Worm (Caenorhabditis elegans) whole organism, L2 larva: ENCODE data around the gene irld-26.

ENCODE experiments used
- C34F6.9 ChIP-seq: fragments of 150-350 bp; optimal IDR thresholded peaks from 2 replicates; lab custom pipeline; 2014; ENCODE audit warnings: missing biosample characterization, missing genetic modification characterization
- F13H6.1 ChIP-seq: sonication (generic microtip); optimal IDR thresholded peaks from 2 replicates; lab custom pipeline; 2016; ENCODE audit warnings: missing genetic modification characterization, missing compliant biosample characterization
- Y55F3AM.14 ChIP-seq: fragments of 200-800 bp; sonication (Bioruptor generic); optimal IDR thresholded peaks from 2 replicates; lab custom pipeline; 2018; ENCODE audit warnings: mild to moderate bottlenecking, missing genetic modification characterization, missing compliant biosample characterization
- ZK546.5 ChIP-seq: sonication (generic microtip); optimal IDR thresholded peaks from 2 replicates; lab custom pipeline; 2017; ENCODE audit warnings: missing biosample characterization, missing genetic modification characterization
- alr-1 ChIP-seq: fragments of 150-350 bp; optimal IDR thresholded peaks from 2 replicates; lab custom pipeline; 2014; ENCODE audit warnings: missing biosample characterization, missing genetic modification characterization
- aly-2 ChIP-seq: fragments of 150-350 bp; optimal IDR thresholded peaks from 2 replicates; lab custom pipeline; 2014; ENCODE audit warnings: missing biosample characterization, missing genetic modification characterization
- blmp-1 ChIP-seq: sonication (generic microtip); optimal IDR thresholded peaks from 2 replicates; lab custom pipeline; 2017; ENCODE audit warnings: missing genetic modification characterization, mild to moderate bottlenecking, missing compliant biosample characterization, antibody characterized with exemption, moderate library complexity; ENCODE audit not compliant: insufficient read depth
- ceh-82 ChIP-seq: fragments of 150-350 bp; optimal IDR thresholded peaks from 2 replicates; lab custom pipeline; 2014; ENCODE audit warnings: missing biosample characterization, missing genetic modification characterization
- crh-2 ChIP-seq: sonication (generic microtip); optimal IDR thresholded peaks from 2 replicates; lab custom pipeline; 2017; ENCODE audit warnings: missing biosample characterization, missing genetic modification characterization
- dmd-4 ChIP-seq: sonication (generic microtip); optimal IDR thresholded peaks from 2 replicates; lab custom pipeline; 2017; ENCODE audit warnings: missing biosample characterization, missing genetic modification characterization
- egl-27 ChIP-seq: sonication (generic microtip); optimal IDR thresholded peaks from 3 replicates; lab custom pipeline; 2017; ENCODE audit warnings: missing biosample characterization, missing genetic modification reagents, missing genetic modification characterization
- elt-1 ChIP-seq: fragments of 150-350 bp; optimal IDR thresholded peaks from 2 replicates; lab custom pipeline; 2014; ENCODE audit warnings: missing biosample characterization, missing genetic modification characterization
- fos-1 ChIP-seq: fragments of 150-350 bp; optimal IDR thresholded peaks from 2 replicates; lab custom pipeline; 2014; ENCODE audit warnings: missing biosample characterization, missing genetic modification characterization
- gmeb-1 ChIP-seq: fragments of 150-350 bp; optimal IDR thresholded peaks from 2 replicates; lab custom pipeline; 2014; ENCODE audit warnings: missing biosample characterization, missing genetic modification characterization
- lin-13 ChIP-seq: fragments of 150-350 bp; optimal IDR thresholded peaks from 2 replicates; lab custom pipeline; 2014; ENCODE audit warnings: missing biosample characterization, missing genetic modification reagents, missing genetic modification characterization
- lin-39 ChIP-seq: fragments of 150-350 bp; optimal IDR thresholded peaks from 2 replicates; lab custom pipeline; 2014; ENCODE audit warnings: missing biosample characterization, missing genetic modification reagents, missing genetic modification characterization
- lsy-2 ChIP-seq, 2 experiments: fragments of 150-350 bp in 1 of 2; sonication (generic microtip) in 1 of 2; optimal IDR thresholded peaks; 2 replicates each; lab custom pipeline; 2014 to 2017; ENCODE audit warnings: missing biosample characterization in 2 of 2, missing genetic modification characterization in 2 of 2
- mab-5 ChIP-seq: fragments of 150-350 bp; optimal IDR thresholded peaks from 2 replicates; lab custom pipeline; 2014; ENCODE audit warnings: missing biosample characterization, missing genetic modification characterization
- mbf-1 ChIP-seq: sonication (generic microtip); optimal IDR thresholded peaks from 2 replicates; lab custom pipeline; 2017; ENCODE audit warnings: missing biosample characterization, missing genetic modification characterization
- nhr-10 ChIP-seq: sonication (generic microtip); optimal IDR thresholded peaks from 2 replicates; lab custom pipeline; 2017; ENCODE audit warnings: missing biosample characterization, missing genetic modification characterization
- nhr-11 ChIP-seq: fragments of 150-350 bp; optimal IDR thresholded peaks from 2 replicates; lab custom pipeline; 2014; ENCODE audit warnings: missing biosample characterization, missing genetic modification characterization
- nhr-12 ChIP-seq: fragments of 150-350 bp; optimal IDR thresholded peaks from 2 replicates; lab custom pipeline; 2014; ENCODE audit warnings: missing biosample characterization, missing genetic modification characterization
- nhr-21 ChIP-seq: fragments of 150-350 bp; optimal IDR thresholded peaks from 2 replicates; lab custom pipeline; 2014; ENCODE audit warnings: missing biosample characterization, missing genetic modification characterization
- nhr-23 ChIP-seq: fragments of 150-350 bp; optimal IDR thresholded peaks from 2 replicates; lab custom pipeline; 2014; ENCODE audit warnings: missing biosample characterization, missing genetic modification reagents, missing genetic modification characterization
- nhr-77 ChIP-seq: fragments of 150-350 bp; optimal IDR thresholded peaks from 2 replicates; lab custom pipeline; 2014; ENCODE audit warnings: missing biosample characterization, missing genetic modification characterization
- peb-1 ChIP-seq: fragments of 150-350 bp; optimal IDR thresholded peaks from 2 replicates; lab custom pipeline; 2014; ENCODE audit warnings: missing biosample characterization, missing genetic modification characterization
- sem-4 ChIP-seq: fragments of 150-350 bp; optimal IDR thresholded peaks from 2 replicates; lab custom pipeline; 2014; ENCODE audit warnings: missing biosample characterization, missing genetic modification reagents, missing genetic modification characterization
- skn-1 ChIP-seq: sonication (generic microtip); optimal IDR thresholded peaks from 2 replicates; lab custom pipeline; 2017; ENCODE audit warnings: missing biosample characterization, missing genetic modification characterization
- sma-9 ChIP-seq, 2 experiments: fragments of 150-350 bp in 1 of 2; sonication (generic microtip) in 1 of 2; optimal IDR thresholded peaks; 2 replicates each; lab custom pipeline; 2014 to 2016; ENCODE audit warnings: missing genetic modification characterization in 2 of 2, mild to moderate bottlenecking in 1 of 2, missing biosample characterization in 1 of 2, missing compliant biosample characterization in 1 of 2, missing genetic modification reagents in 1 of 2, moderate library complexity in 1 of 2
- snpc-4 ChIP-seq: fragments of 150-350 bp; optimal IDR thresholded peaks from 2 replicates; lab custom pipeline; 2014; ENCODE audit warnings: missing biosample characterization, missing genetic modification characterization
- unc-39 ChIP-seq: fragments of 150-350 bp; optimal IDR thresholded peaks from 2 replicates; lab custom pipeline; 2014; ENCODE audit warnings: missing biosample characterization, missing genetic modification characterization
- unc-55 ChIP-seq: fragments of 150-350 bp; sonication (generic microtip); optimal IDR thresholded peaks from 3 replicates; lab custom pipeline; 2014; ENCODE audit warnings: missing biosample characterization, missing genetic modification reagents, missing genetic modification characterization
- unc-62 ChIP-seq: fragments of 150-350 bp; optimal IDR thresholded peaks from 2 replicates; lab custom pipeline; 2014; ENCODE audit warnings: missing biosample characterization, missing genetic modification reagents, missing genetic modification characterization
- zag-1 ChIP-seq: fragments of 150-350 bp; optimal IDR thresholded peaks from 2 replicates; lab custom pipeline; 2014; ENCODE audit warnings: missing biosample characterization, missing genetic modification characterization
- ztf-1 ChIP-seq: fragments of 200-800 bp; sonication (Bioruptor generic); conservative IDR thresholded peaks from 2 replicates; pipeline ENCODE4 v1.3.6; 2022; ENCODE audit warnings: missing genetic modification characterization, missing compliant biosample characterization
- ztf-11 ChIP-seq: sonication (generic microtip); optimal IDR thresholded peaks from 2 replicates; lab custom pipeline; 2017; ENCODE audit warnings: missing biosample characterization, missing genetic modification characterization
- ztf-4 ChIP-seq: fragments of 150-350 bp; optimal IDR thresholded peaks from 2 replicates; lab custom pipeline; 2014; ENCODE audit warnings: missing biosample characterization, missing genetic modification characterization

Gene irld-26

DNA sequence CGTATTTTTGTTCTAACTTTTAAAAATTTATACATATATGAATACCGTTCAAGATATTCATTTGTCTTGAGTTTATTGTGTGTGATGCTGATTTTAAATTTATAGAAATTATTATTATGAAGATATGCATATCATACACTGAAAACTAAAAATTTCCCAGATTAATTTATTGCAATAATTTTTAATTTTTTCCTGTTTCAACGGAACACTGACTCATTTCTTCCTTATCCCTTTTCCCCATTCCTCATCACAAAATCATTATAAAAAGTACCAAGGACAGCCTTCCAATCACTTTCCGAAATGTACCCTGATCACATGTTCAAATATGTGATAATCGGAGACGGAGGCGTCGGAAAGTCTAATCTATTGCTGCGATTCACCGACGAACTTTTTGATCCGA is 10.3 kb upstream of the irld-26 start, which contains the start of gene rabr-4:
Gene rabr-4, plus strand, starts transcription at position 301 of the 400 bp plus-strand sequence.
- TF ChIP-seq egl-27 = no peak
- TF ChIP-seq fos-1 (tag; lab: Kevin White, UChicago) = no peak
- TF ChIP-seq lin-13 (GFP tag; lab: Kevin White, UChicago) = no peak
- TF ChIP-seq nhr-21 = no peak
- TF ChIP-seq aly-2 (tag; lab: Kevin White, UChicago) = no peak
- TF ChIP-seq nhr-10 (tag; lab: Kevin White, UChicago) = no peak
- no peak for TF ChIP-seq zag-1
- TF ChIP-seq elt-1 (tag; lab: Kevin White, UChicago) = no peak
- no peak for TF ChIP-seq unc-55 (GFP tag; lab: Kevin White, UChicago)
- TF ChIP-seq lsy-2 (tag; optimal IDR thresholded peaks at IDR 0.05; lab: Kevin White, UChicago) = no peak
- TF ChIP-seq unc-39 (tag; lab: Kevin White, UChicago) = no peak
- TF ChIP-seq, all 48 proteins: peak for 0

DNA sequence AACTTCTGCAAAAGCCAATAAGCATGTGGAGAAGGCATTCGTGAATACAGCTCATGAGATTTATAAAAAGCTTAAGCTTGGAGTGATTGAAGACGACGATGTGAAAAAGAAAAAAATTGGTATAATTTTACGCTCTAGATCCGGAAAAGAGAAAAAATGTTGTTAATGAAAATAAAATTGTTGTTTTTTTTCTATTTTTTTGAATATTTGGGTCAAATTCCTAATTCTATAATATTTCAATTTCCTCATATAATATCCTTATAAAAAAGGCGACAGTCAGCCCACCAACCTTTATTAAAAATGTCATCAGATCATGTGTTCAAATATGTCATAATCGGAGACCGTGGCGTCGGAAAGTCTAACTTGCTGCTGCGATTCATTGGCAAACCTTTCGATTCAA is 9.6 kb upstream of the irld-26 start, which contains the start of gene rabr-3:
Gene rabr-3, plus strand, starts transcription at position 301 of the 400 bp plus-strand sequence.
- TF ChIP-seq mab-5 (tag; lab: Kevin White, UChicago) (no peak), C34F6.9 (no peak), lsy-2 (tag; optimal IDR thresholded peaks at IDR 0.05; lab: Kevin White, UChicago) (no peak), nhr-12 (tag; lab: Kevin White, UChicago) (no peak), zag-1 (no peak), dmd-4 (tag; lab: Kevin White, UChicago) (no peak), aly-2 (tag; lab: Kevin White, UChicago) (no peak), nhr-11 (tag; lab: Kevin White, UChicago) (no peak), gmeb-1 (tag; lab: Kevin White, UChicago) (no peak), blmp-1 (tag; lab: Kevin White, UChicago) (no peak), crh-2 (tag; lab: Kevin White, UChicago) (no peak), unc-55 (GFP tag; lab: Kevin White, UChicago) (no peak), skn-1 (tag; lab: Kevin White, UChicago) (no peak), sma-9 (GFP tag; optimal IDR thresholded peaks at IDR 0.05; lab: Kevin White, UChicago) (no peak), sma-9 (tag; optimal IDR thresholded peaks at IDR 0.05; lab: Kevin White, UChicago) (no peak)

DNA sequence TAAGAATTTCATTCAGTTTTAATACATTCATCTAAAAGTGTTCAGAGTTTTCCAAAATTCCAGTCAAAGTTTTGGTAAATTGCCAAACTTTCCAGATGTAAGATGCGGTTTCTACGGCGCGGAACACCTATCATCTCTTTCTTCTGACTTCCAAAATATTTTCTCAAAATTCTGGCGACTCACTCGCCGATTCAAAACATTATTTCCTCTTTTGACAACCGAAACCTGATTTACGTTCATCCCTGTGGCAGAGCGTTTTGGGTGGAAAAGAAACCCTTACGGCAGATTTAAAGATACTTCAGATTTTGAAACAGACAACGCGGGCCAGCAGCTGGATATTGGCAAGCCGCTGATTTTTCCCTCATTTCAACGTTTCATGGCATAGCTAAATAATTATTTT is 7.0 kb upstream of the irld-26 start, which contains the start of gene F11A5.5:
Gene F11A5.5, plus strand, starts transcription at position 301 of the 400 bp plus-strand sequence.
- TF ChIP-seq fos-1 (tag; lab: Kevin White, UChicago) (no peak), peb-1 (tag; lab: Kevin White, UChicago) (no peak), nhr-10 (tag; lab: Kevin White, UChicago) (no peak), dmd-4 (tag; lab: Kevin White, UChicago) (no peak), unc-62 (GFP tag; lab: Kevin White, UChicago) (no peak), mbf-1 (tag; lab: Kevin White, UChicago) (no peak), nhr-77 (tag; lab: Kevin White, UChicago) (no peak), ztf-1 (GFP tag; lab: Robert Waterston, UW) (no peak), egl-27 (no peak), lsy-2 (tag; optimal IDR thresholded peaks at IDR 0.05; lab: Kevin White, UChicago) (no peak), nhr-21 (no peak), ZK546.5 (tag; lab: Kevin White, UChicago) (no peak), gmeb-1 (tag; lab: Kevin White, UChicago) (no peak)

DNA sequence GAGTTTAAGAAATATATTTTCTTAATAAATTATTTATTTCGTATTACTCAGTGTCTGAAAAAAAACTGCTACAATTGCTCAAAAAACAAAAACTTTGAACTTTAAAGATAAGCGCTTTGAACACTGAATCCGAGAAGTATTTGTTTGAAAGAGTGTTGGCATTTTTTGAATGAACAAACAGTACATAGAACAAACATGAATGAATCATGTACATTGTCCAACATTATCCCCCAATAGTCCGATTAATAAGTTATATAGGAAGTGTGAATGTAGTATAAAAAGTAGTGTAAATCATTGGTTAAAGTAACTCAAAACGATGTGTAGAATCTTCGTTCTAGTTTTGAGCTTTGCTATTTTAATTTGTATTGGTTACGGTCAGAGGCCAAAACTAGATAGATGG is 3.3 kb upstream of the irld-26 start, which contains the start of gene F11A5.17:
Gene F11A5.17, plus strand, starts transcription at position 301 of the 400 bp plus-strand sequence.
- no peak for TF ChIP-seq ceh-82
- TF ChIP-seq lin-39 (tag; lab: Kevin White, UChicago) = no peak
- no peak for TF ChIP-seq nhr-21
- TF ChIP-seq Y55F3AM.14 = no peak
- TF ChIP-seq sem-4 (tag; lab: Kevin White, UChicago) = no peak
- no peak for TF ChIP-seq snpc-4
- no peak for TF ChIP-seq nhr-23 (tag; lab: Kevin White, UChicago)
- no peak for TF ChIP-seq crh-2 (tag; lab: Kevin White, UChicago)
- TF ChIP-seq F13H6.1 (tag; lab: Kevin White, UChicago) = no peak
- no peak for TF ChIP-seq alr-1 (tag; lab: Kevin White, UChicago)
- TF ChIP-seq nhr-10 (tag; lab: Kevin White, UChicago) = no peak
- TF ChIP-seq ztf-4 = no peak
- TF ChIP-seq unc-62 (GFP tag; lab: Kevin White, UChicago) = no peak
- no peak for TF ChIP-seq egl-27
- TF ChIP-seq peb-1 (tag; lab: Kevin White, UChicago) = no peak
- TF ChIP-seq ztf-11 = no peak
